Worm (Caenorhabditis elegans) whole organism, L4 larva: ENCODE results near the gene C28C12.12.

ENCODE experiments used
- F10B5.3 ChIP-seq: sonication (generic microtip); optimal IDR thresholded peaks from 2 replicates; lab custom pipeline; 2016; ENCODE audit warnings: mild to moderate bottlenecking, missing genetic modification characterization, missing compliant biosample characterization
- F26F4.8 ChIP-seq: fragments of 200-800 bp; sonication (Bioruptor generic); conservative IDR thresholded peaks from 2 replicates; pipeline ENCODE4 v1.3.6; 2022; ENCODE audit warnings: missing genetic modification characterization, missing compliant biosample characterization
- F49E8.2 ChIP-seq: sonication (generic microtip); optimal IDR thresholded peaks from 2 replicates; lab custom pipeline; 2016; ENCODE audit warnings: missing compliant biosample characterization, mild to moderate bottlenecking, missing genetic modification characterization, borderline replicate concordance
- T20F7.1 ChIP-seq: fragments of 200-800 bp; sonication (Bioruptor generic); optimal IDR thresholded peaks from 2 replicates; lab custom pipeline; 2018; ENCODE audit warnings: mild to moderate bottlenecking, missing genetic modification characterization, missing compliant biosample characterization
- Y105C5A.15 ChIP-seq: fragments of 200-800 bp; sonication (Bioruptor generic); IDR thresholded peaks from 2 replicates; pipeline ENCODE4 v1.3.6; 2022; ENCODE audit warnings: missing genetic modification characterization, missing compliant biosample characterization
- Y5F2A.4 ChIP-seq: fragments of 200-800 bp; sonication (Bioruptor generic); optimal IDR thresholded peaks from 2 replicates; lab custom pipeline; 2018; ENCODE audit warnings: mild to moderate bottlenecking, missing genetic modification characterization, missing compliant biosample characterization
- Y75B8A.6 ChIP-seq: fragments of 200-800 bp; sonication (Bioruptor generic); IDR thresholded peaks from 2 replicates; pipeline ENCODE4 v1.3.6; 2022; ENCODE audit warnings: missing genetic modification reagents, missing genetic modification characterization, missing compliant biosample characterization
- ZK337.2 ChIP-seq: fragments of 200-800 bp; sonication (Bioruptor generic); IDR thresholded peaks from 2 replicates; pipeline ENCODE4 v1.3.6; 2022; ENCODE audit warnings: missing genetic modification reagents, missing genetic modification characterization, missing compliant biosample characterization
- aha-1 ChIP-seq: fragments of 150-350 bp; peaks from one replicate; lab custom pipeline; 2014; ENCODE audit warnings: missing biosample characterization, missing genetic modification characterization
- ama-1 ChIP-seq: fragments of 150-350 bp; optimal IDR thresholded peaks from 2 replicates; lab custom pipeline; 2014; ENCODE audit warnings: inconsistent platforms, mixed read lengths
- ceh-20 ChIP-seq: fragments of 200-800 bp; sonication (Bioruptor generic); IDR thresholded peaks from 2 replicates; pipeline ENCODE4 v1.3.6; 2022; ENCODE audit warnings: missing genetic modification reagents, missing genetic modification characterization, missing compliant biosample characterization
- ceh-28 ChIP-seq: fragments of 150-350 bp; optimal IDR thresholded peaks from 2 replicates; lab custom pipeline; 2014; ENCODE audit warnings: missing biosample characterization, missing genetic modification reagents, missing genetic modification characterization
- ceh-32 ChIP-seq: sonication (generic microtip); optimal IDR thresholded peaks from 2 replicates; lab custom pipeline; 2016; ENCODE audit warnings: mild to moderate bottlenecking, missing genetic modification characterization, missing compliant biosample characterization; ENCODE audit not compliant: poor library complexity
- ceh-62 ChIP-seq: sonication (generic microtip); optimal IDR thresholded peaks from 2 replicates; lab custom pipeline; 2017; ENCODE audit warnings: missing biosample characterization, missing genetic modification characterization
- ces-1 ChIP-seq: fragments of 150-350 bp; sonication (generic microtip); optimal IDR thresholded peaks from 4 replicates; lab custom pipeline; 2014; ENCODE audit warnings: missing biosample characterization, missing genetic modification reagents, missing genetic modification characterization
- ctbp-1 ChIP-seq: fragments of 200-800 bp; sonication (Bioruptor generic); IDR thresholded peaks from 2 replicates; pipeline ENCODE4 v1.3.6; 2022; ENCODE audit warnings: missing genetic modification reagents, missing genetic modification characterization, missing compliant biosample characterization
- daf-16 ChIP-seq, 3 experiments: sonication (generic microtip); optimal IDR thresholded peaks; 2 replicates each; lab custom pipeline; 2016 to 2017; ENCODE audit warnings: missing genetic modification characterization in 3 of 3, missing genetic modification reagents in 3 of 3, mild to moderate bottlenecking in 2 of 3, missing compliant biosample characterization in 2 of 3, missing biosample characterization in 1 of 3, moderate library complexity in 1 of 3
- daf-19 ChIP-seq: fragments of 200-800 bp; sonication (Bioruptor generic); conservative IDR thresholded peaks from 2 replicates; pipeline ENCODE4 v1.3.6; 2022; ENCODE audit warnings: missing genetic modification characterization, missing compliant biosample characterization
- dmd-6 ChIP-seq: fragments of 200-800 bp; sonication (Bioruptor generic); IDR thresholded peaks from 2 replicates; pipeline ENCODE4 v1.3.6; 2022; ENCODE audit warnings: missing genetic modification reagents, missing genetic modification characterization, missing compliant biosample characterization
- dmd-9 ChIP-seq: fragments of 200-800 bp; sonication (Bioruptor generic); IDR thresholded peaks from 2 replicates; pipeline ENCODE4 v1.3.6; 2022; ENCODE audit warnings: missing genetic modification reagents, missing genetic modification characterization, missing compliant biosample characterization
- dve-1 ChIP-seq: sonication (generic microtip); optimal IDR thresholded peaks from 2 replicates; lab custom pipeline; 2017; ENCODE audit warnings: antibody characterized with exemption, mild to moderate bottlenecking, missing genetic modification characterization, missing compliant biosample characterization; ENCODE audit not compliant: insufficient read depth
- fos-1 ChIP-seq: fragments of 150-350 bp; optimal IDR thresholded peaks from 2 replicates; lab custom pipeline; 2014; ENCODE audit warnings: missing biosample characterization, missing genetic modification characterization
- hif-1 ChIP-seq, 2 experiments: sonication (generic microtip); optimal IDR thresholded peaks; 2 replicates each; lab custom pipeline; 2016 to 2017; ENCODE audit warnings: missing compliant biosample characterization in 2 of 2, missing genetic modification characterization in 2 of 2, missing genetic modification reagents in 2 of 2, missing genotype in 2 of 2, mild to moderate bottlenecking in 1 of 2
- hlh-30 ChIP-seq: sonication (generic microtip); optimal IDR thresholded peaks from 2 replicates; lab custom pipeline; 2017; ENCODE audit warnings: antibody characterized with exemption, mild to moderate bottlenecking, missing genetic modification characterization, missing compliant biosample characterization; ENCODE audit not compliant: insufficient read depth
- hmg-1.1 ChIP-seq: fragments of 200-800 bp; sonication (Bioruptor generic); IDR thresholded peaks from 2 replicates; pipeline ENCODE4 v1.3.6; 2022; ENCODE audit warnings: missing genetic modification reagents, missing genetic modification characterization, missing compliant biosample characterization
- jun-1 ChIP-seq: fragments of 150-350 bp; optimal IDR thresholded peaks from 2 replicates; lab custom pipeline; 2014; ENCODE audit warnings: missing biosample characterization, missing genetic modification reagents, missing genetic modification characterization
- lim-7 ChIP-seq: fragments of 200-800 bp; sonication (Bioruptor generic); IDR thresholded peaks from 2 replicates; pipeline ENCODE4 v1.3.6; 2022; ENCODE audit warnings: missing genetic modification characterization, missing compliant biosample characterization
- lin-15B ChIP-seq: fragments of 150-350 bp; sonication (generic microtip); optimal IDR thresholded peaks from 3 replicates; lab custom pipeline; 2014; ENCODE audit warnings: missing biosample characterization, missing genetic modification characterization
- madf-9 ChIP-seq: fragments of 200-800 bp; sonication (Bioruptor generic); conservative IDR thresholded peaks from 2 replicates; pipeline ENCODE4 v1.3.6; 2022; ENCODE audit warnings: missing genetic modification reagents, missing genetic modification characterization, missing compliant biosample characterization
- mdl-1 ChIP-seq, 2 experiments: fragments of 150-350 bp in 1 of 2; sonication (generic microtip) in 1 of 2; optimal IDR thresholded peaks; 2 replicates each; lab custom pipeline; 2014 to 2017; ENCODE audit warnings: missing biosample characterization in 2 of 2, missing genetic modification characterization in 2 of 2
- mdt-29 ChIP-seq: fragments of 200-800 bp; sonication (Bioruptor generic); IDR thresholded peaks from 2 replicates; pipeline ENCODE4 v1.3.6; 2022; ENCODE audit warnings: missing genetic modification reagents, missing genetic modification characterization, missing compliant biosample characterization
- nhr-10 ChIP-seq: fragments of 150-350 bp; optimal IDR thresholded peaks from 2 replicates; lab custom pipeline; 2014; ENCODE audit warnings: missing biosample characterization, missing genetic modification characterization
- nhr-111 ChIP-seq: fragments of 200-800 bp; sonication (Bioruptor generic); optimal IDR thresholded peaks from 2 replicates; lab custom pipeline; 2018; ENCODE audit warnings: mild to moderate bottlenecking, missing genetic modification characterization, missing compliant biosample characterization
- nhr-237 ChIP-seq: sonication (generic microtip); optimal IDR thresholded peaks from 2 replicates; lab custom pipeline; 2017; ENCODE audit warnings: missing biosample characterization, missing genetic modification characterization
- nhr-42 ChIP-seq: fragments of 200-800 bp; sonication (Bioruptor generic); IDR thresholded peaks from 2 replicates; pipeline ENCODE4 v1.3.6; 2022; ENCODE audit warnings: missing genetic modification characterization, missing compliant biosample characterization
- nhr-48 ChIP-seq: sonication (generic microtip); optimal IDR thresholded peaks from 2 replicates; lab custom pipeline; 2016; ENCODE audit warnings: mild to moderate bottlenecking, missing genetic modification characterization, missing compliant biosample characterization
- nhr-76 ChIP-seq: fragments of 150-350 bp; optimal IDR thresholded peaks from 2 replicates; lab custom pipeline; 2014; ENCODE audit warnings: missing biosample characterization, missing genetic modification characterization
- pqm-1 ChIP-seq: sonication (generic microtip); optimal IDR thresholded peaks from 2 replicates; lab custom pipeline; 2017; ENCODE audit warnings: missing biosample characterization, missing genetic modification characterization
- rbr-2 ChIP-seq: sonication (generic microtip); optimal IDR thresholded peaks from 2 replicates; lab custom pipeline; 2016; ENCODE audit warnings: missing genotype, missing genetic modification characterization, missing compliant biosample characterization
- set-16 ChIP-seq: fragments of 200-800 bp; sonication (Bioruptor generic); IDR thresholded peaks from 2 replicates; pipeline ENCODE4 v1.3.6; 2022; ENCODE audit warnings: missing genetic modification reagents, missing genetic modification characterization, missing compliant biosample characterization
- snpc-1.2 ChIP-seq: fragments of 200-800 bp; sonication (Bioruptor generic); IDR thresholded peaks from 2 replicates; pipeline ENCODE4 v1.3.6; 2022; ENCODE audit warnings: missing genetic modification reagents, missing genetic modification characterization, missing compliant biosample characterization
- spr-3 ChIP-seq: fragments of 200-800 bp; sonication (Bioruptor generic); optimal IDR thresholded peaks from 2 replicates; lab custom pipeline; 2018; ENCODE audit warnings: mild to moderate bottlenecking, missing genetic modification characterization, missing compliant biosample characterization
- unc-39 ChIP-seq: sonication (generic microtip); optimal IDR thresholded peaks from 2 replicates; lab custom pipeline; 2017; ENCODE audit warnings: missing biosample characterization, missing genetic modification characterization
- unc-62 ChIP-seq, 3 experiments: fragments of 150-350 bp in 1 of 3; sonication (generic microtip); optimal IDR thresholded peaks in 2 of 3; peaks in 1 of 3; 1 replicate in 1 of 3; 2 replicates in 2 of 3; lab custom pipeline; 2014 to 2017; ENCODE audit warnings: missing biosample characterization in 3 of 3, missing genetic modification characterization in 3 of 3, missing genetic modification reagents in 3 of 3, missing genotype in 1 of 3
- zfp-3 ChIP-seq: fragments of 200-800 bp; sonication (Bioruptor generic); conservative IDR thresholded peaks from 2 replicates; pipeline ENCODE4 v1.3.6; 2022; ENCODE audit warnings: missing genetic modification reagents, missing genetic modification characterization, missing compliant biosample characterization
- zip-2 ChIP-seq: fragments of 150-350 bp; optimal IDR thresholded peaks from 2 replicates; lab custom pipeline; 2014; ENCODE audit warnings: missing biosample characterization, missing genetic modification characterization
- ztf-11 ChIP-seq: fragments of 150-350 bp; optimal IDR thresholded peaks from 2 replicates; lab custom pipeline; 2014; ENCODE audit warnings: missing biosample characterization, missing genetic modification characterization
- ztf-7 ChIP-seq: fragments of 150-350 bp; optimal IDR thresholded peaks from 2 replicates; lab custom pipeline; 2014; ENCODE audit warnings: missing biosample characterization, missing genetic modification characterization

C28C12.12 gene

DNA sequence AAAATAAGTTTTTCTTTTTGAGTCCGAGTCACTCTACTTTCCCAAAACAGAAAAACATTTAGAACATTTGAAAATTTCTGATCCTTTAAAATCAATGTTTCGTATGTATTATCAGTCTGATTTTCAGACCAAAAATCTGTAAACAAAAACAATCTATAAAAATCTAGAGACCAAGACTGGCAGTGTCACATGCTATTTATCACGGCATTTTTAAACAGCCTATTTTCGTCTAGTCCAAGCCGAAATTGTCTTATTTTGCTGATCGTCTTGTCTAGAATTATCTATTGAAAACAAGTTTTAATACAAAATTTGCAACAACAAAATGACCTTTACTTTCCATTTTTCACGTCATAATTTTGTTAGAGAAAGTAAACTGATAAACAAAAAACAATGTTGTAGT, 30.4 kb upstream of the C28C12.12 start:
- TF ChIP-seq F49E8.2 (tag; lab: Kevin White, UChicago): no peak
- TF ChIP-seq Y75B8A.6 (GFP tag; lab: Robert Waterston, UW): no peak
- no peak for TF ChIP-seq nhr-76 (tag; lab: Kevin White, UChicago)
- TF ChIP-seq F26F4.8 (GFP tag; lab: Robert Waterston, UW): no peak
- no peak for TF ChIP-seq mdt-29 (GFP tag; lab: Robert Waterston, UW)
- no peak for TF ChIP-seq ztf-7 (tag; lab: Kevin White, UChicago)
- peak; percentile 27 for TF ChIP-seq dve-1 (tag; lab: Kevin White, UChicago)
- no peak for TF ChIP-seq ama-1 (lab: Kevin White, UChicago)
- TF ChIP-seq ceh-32 (tag; lab: Kevin White, UChicago): no peak
- no peak for TF ChIP-seq lin-15B (tag; lab: Kevin White, UChicago)
- no peak for TF ChIP-seq daf-16 (GFP tag; optimal IDR thresholded peaks at IDR 0.05; lab: Kevin White, UChicago)
- peak; percentile 97 for TF ChIP-seq daf-16 (tag; optimal IDR thresholded peaks at IDR 0.05; lab: Kevin White, UChicago)
- TF ChIP-seq nhr-42 (GFP tag; lab: Robert Waterston, UW): no peak
- TF ChIP-seq fos-1 (tag; lab: Kevin White, UChicago): no peak
- TF ChIP-seq, all 104 proteins: peak for 2

DNA sequence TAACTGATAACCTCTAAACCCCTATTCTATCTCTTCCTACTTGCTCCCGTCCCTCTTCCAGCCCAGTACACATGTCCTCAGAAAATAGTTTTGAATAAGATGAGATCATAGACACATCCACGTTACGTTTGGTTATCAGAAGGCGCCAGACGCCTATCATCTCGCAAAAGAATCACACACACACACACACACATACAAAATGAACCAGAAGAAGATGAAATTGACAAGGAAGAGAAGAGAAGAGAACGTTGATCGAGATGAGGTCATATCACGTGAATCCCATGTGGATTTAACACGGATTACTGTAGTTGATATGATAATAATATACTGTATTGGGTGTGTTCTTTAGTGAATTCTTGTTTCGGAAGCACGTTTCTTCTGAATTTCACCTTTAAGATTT, 29.9 kb upstream of the C28C12.12 start:
- no peak for TF ChIP-seq nhr-237 (tag; lab: Kevin White, UChicago)
- TF ChIP-seq hlh-30: peak; percentile 88
- TF ChIP-seq Y75B8A.6 (GFP tag; lab: Robert Waterston, UW): no peak
- peak; percentile 35 for TF ChIP-seq aha-1
- no peak for TF ChIP-seq ama-1 (lab: Kevin White, UChicago)
- no peak for TF ChIP-seq madf-9
- no peak for TF ChIP-seq ceh-28
- TF ChIP-seq F10B5.3 (tag; lab: Kevin White, UChicago): no peak
- TF ChIP-seq ces-1: no peak
- TF ChIP-seq dmd-9 (GFP tag; lab: Robert Waterston, UW): no peak
- TF ChIP-seq set-16 (GFP tag; lab: Robert Waterston, UW): no peak
- no peak for TF ChIP-seq ceh-20 (GFP tag; lab: Robert Waterston, UW)
- no peak for TF ChIP-seq daf-19 (GFP tag; lab: Robert Waterston, UW)
- TF ChIP-seq spr-3 (GFP tag; lab: Kevin White, UChicago): no peak
- TF ChIP-seq ztf-11 (tag; lab: Kevin White, UChicago): no peak
- no peak for TF ChIP-seq rbr-2 (tag; lab: Kevin White, UChicago)
- no peak for TF ChIP-seq nhr-111
- TF ChIP-seq dve-1 (tag; lab: Kevin White, UChicago): peak; percentile 55
- peak; percentile 95 for TF ChIP-seq nhr-48
- TF ChIP-seq T20F7.1 (GFP tag; lab: Kevin White, UChicago): no peak
- TF ChIP-seq hmg-1.1: no peak
- TF ChIP-seq lim-7: no peak
- TF ChIP-seq dmd-6 (GFP tag; lab: Robert Waterston, UW): peak; percentile 70
- no peak for TF ChIP-seq nhr-76 (tag; lab: Kevin White, UChicago)
- peak in 1 of 2 experiments; percentile 88 for TF ChIP-seq mdl-1 (tag; optimal IDR thresholded peaks at IDR 0.05; lab: Kevin White, UChicago)
- no peak for TF ChIP-seq zfp-3 (GFP tag; lab: Robert Waterston, UW)
- TF ChIP-seq unc-62 (GFP tag; optimal IDR thresholded peaks at IDR 0.05 in 1 of 2; lab: Kevin White, UChicago): peak in 1 of 2 experiments; percentile 98
- no peak for TF ChIP-seq unc-62 (tag; optimal IDR thresholded peaks at IDR 0.05; lab: Kevin White, UChicago)
- no peak for TF ChIP-seq zip-2 (tag; lab: Kevin White, UChicago)
- TF ChIP-seq mdt-29 (GFP tag; lab: Robert Waterston, UW): peak; percentile 59; the same call in 1 of the 2 replicates
- TF ChIP-seq Y105C5A.15 (GFP tag; lab: Robert Waterston, UW): no peak
- TF ChIP-seq snpc-1.2: no peak
- TF ChIP-seq ceh-62 (tag; lab: Kevin White, UChicago): no peak
- no peak for TF ChIP-seq ZK337.2
- TF ChIP-seq Y5F2A.4 (GFP tag; lab: Kevin White, UChicago): no peak
- TF ChIP-seq pqm-1: no peak
- no peak for TF ChIP-seq unc-39 (tag; lab: Kevin White, UChicago)
- TF ChIP-seq nhr-10: no peak
- no peak for TF ChIP-seq ctbp-1 (GFP tag; lab: Robert Waterston, UW)
- peak in 1 of 2 experiments; percentile 27 for TF ChIP-seq hif-1 (tag; optimal IDR thresholded peaks at IDR 0.05; lab: Kevin White, UChicago)
- no peak for TF ChIP-seq lin-15B (tag; lab: Kevin White, UChicago)
- TF ChIP-seq jun-1: no peak
